Fruit fly (Drosophila melanogaster) whole organism: ENCODE data around the gene Ugt37C2.
A peak's percentile ranks its signal among the peaks of the same experiment; 100 is the strongest.

Experiments used
- CG8478 ChIP-seq: fragments of >200 bp; optimal IDR thresholded peaks from 2 replicates; lab custom pipeline; 2018; ENCODE audit warnings: inconsistent platforms
- Dll ChIP-seq: fragments of >200 bp; optimal IDR thresholded peaks from 2 replicates; lab custom pipeline; 2017
- EcR ChIP-seq, 2 experiments: fragments of >200 bp; optimal IDR thresholded peaks; 2 replicates each; lab custom pipeline; 2017; ENCODE audit warnings: missing biosample characterization in 2 of 2, missing genetic modification characterization in 2 of 2, missing genetic modification reagents in 2 of 2
- pan ChIP-seq: fragments of >200 bp; optimal IDR thresholded peaks from 2 replicates; lab custom pipeline; 2017
- psq ChIP-seq: fragments of >200 bp; optimal IDR thresholded peaks from 2 replicates; lab custom pipeline; 2017
- usp ChIP-seq: fragments of >200 bp; optimal IDR thresholded peaks from 2 replicates; lab custom pipeline; 2017; ENCODE audit warnings: missing biosample characterization, missing genetic modification characterization, mixed read lengths

Ugt37C2 gene

DNA sequence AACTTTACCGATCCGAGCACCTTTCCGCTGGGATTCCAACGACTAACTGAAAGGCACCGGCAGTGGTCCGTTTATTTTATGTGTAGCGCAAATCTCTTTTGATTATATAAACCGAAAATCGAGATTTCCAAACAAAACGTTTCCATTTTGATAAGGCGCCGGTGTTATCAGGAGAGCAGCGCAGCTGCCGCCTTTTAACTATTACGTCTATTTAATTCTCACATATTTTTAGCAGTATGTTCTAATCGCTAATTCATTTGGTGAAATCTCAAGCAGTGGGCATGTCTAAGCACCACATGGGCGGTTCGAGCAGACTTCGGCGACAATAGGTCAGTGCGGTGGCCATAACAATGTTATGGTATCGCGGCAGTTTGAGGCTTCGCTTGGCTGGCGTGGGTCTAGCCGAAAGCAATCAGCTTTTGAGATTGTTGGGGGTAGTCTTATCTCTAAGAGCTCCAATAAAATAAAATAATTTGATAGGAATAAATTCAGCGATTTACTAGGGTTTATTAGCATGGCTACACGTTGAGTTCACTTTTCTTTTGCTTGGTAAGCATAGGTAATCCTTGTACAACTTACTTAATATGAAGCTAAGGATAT, 3.2 kb upstream of the Ugt37C2 start, which contains the start of gene Cyt-b5-r:
Gene Cyt-b5-r, minus strand, starts transcription at position 51 of the 600 bp plus-strand sequence.
- TF ChIP-seq usp (GFP tag; lab: Kevin White, UChicago) (no peak), psq (lab: Kevin White, UChicago) (no peak), Dll (lab: Kevin White, UChicago) (no peak), pan (no peak), EcR (GFP tag; optimal IDR thresholded peaks at IDR 0.05; lab: Kevin White, UChicago) (no peak), CG8478 (lab: Kevin White, UChicago) (no peak)

DNA sequence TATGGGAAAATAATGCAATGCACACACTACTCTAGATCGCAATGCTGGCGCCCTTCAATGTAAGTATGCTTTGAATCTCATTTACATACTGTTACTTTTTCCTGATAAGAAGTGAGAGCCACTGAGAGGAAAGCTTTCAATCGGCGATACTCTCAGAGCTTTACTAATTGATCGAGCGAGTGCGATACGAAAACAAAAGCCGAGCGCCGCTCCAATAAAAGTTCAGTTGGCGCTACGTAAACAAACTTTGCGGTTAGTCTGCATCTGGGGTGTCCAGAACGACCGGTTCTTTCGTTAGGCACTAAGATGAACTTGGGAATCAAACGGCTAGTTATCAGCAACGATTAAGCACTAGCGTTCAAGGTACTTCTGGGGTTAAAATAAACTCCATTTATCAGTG, 2.7 kb upstream of the Ugt37C2 start, which contains the start of gene CG17928:
Gene CG17928, plus strand, starts transcription at position 224 of the 400 bp plus-strand sequence.
- TF ChIP-seq usp (GFP tag; lab: Kevin White, UChicago) (no peak), EcR (GFP tag; optimal IDR thresholded peaks at IDR 0.05; lab: Kevin White, UChicago) (no peak), CG8478 (lab: Kevin White, UChicago) (no peak), pan (no peak), Dll (lab: Kevin White, UChicago) (no peak), psq (lab: Kevin White, UChicago) (no peak)

DNA sequence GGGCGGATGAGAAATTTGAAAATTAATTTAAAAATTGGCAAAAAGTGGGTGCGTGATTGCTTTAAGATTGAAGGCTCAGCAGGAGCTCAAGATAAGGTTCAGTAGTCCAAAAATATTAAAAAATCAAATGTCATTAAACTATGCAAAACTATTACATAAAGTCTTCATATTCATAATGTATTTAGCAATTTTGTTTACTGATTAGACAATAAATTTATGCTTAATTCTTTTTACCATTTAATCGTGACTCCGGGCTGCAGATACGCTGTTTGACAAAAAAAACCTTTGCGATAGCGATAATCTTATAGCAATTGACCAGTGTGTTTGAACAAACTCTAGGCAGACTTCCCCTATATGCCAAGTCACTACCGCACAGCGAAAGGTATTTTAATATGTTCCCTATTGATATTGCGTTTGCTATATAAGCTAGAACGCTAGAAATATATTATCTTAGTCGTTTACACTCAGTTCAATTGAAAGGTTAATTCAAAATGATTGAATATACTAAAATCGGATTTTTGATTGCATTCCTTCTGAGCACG, 2.2 kb downstream of the Ugt37C2 start, which contains the start of gene Ugt37E1:
Gene Ugt37E1, plus strand, starts transcription at position 492 of the 542 bp plus-strand sequence.
- TF ChIP-seq pan (no peak), psq (lab: Kevin White, UChicago) (no peak), Dll (lab: Kevin White, UChicago) (no peak), EcR (GFP tag; optimal IDR thresholded peaks at IDR 0.05; lab: Kevin White, UChicago) (no peak), CG8478 (lab: Kevin White, UChicago) (no peak), usp (GFP tag; lab: Kevin White, UChicago) (no peak)

DNA sequence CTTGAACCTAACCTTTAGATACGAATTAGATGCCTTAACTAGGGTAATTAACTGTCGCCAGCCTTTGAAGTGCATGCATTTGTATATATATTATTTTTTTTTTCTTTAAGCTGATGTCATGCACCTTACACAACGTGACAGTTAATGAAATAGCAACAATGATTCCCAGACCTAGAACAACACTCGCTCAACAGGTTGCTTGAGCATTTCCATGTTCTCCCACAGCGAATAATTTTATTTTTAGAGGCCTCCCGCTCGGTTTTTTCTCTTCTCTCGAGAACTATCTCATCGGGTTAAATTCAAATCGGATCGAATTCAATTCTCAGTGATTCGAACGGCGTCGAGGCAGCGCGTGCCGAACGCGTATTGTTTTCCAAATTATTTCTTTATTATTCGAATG, 4.7 kb downstream of the Ugt37C2 start, which contains the start of gene Ugt37D1:
Gene Ugt37D1, plus strand, starts transcription at position 321 of the 400 bp plus-strand sequence.
- TF ChIP-seq pan (no peak), psq (lab: Kevin White, UChicago) (no peak), Dll (lab: Kevin White, UChicago) (no peak), EcR (GFP tag; optimal IDR thresholded peaks at IDR 0.05; lab: Kevin White, UChicago) (no peak), CG8478 (lab: Kevin White, UChicago) (no peak), usp (GFP tag; lab: Kevin White, UChicago) (no peak)

DNA sequence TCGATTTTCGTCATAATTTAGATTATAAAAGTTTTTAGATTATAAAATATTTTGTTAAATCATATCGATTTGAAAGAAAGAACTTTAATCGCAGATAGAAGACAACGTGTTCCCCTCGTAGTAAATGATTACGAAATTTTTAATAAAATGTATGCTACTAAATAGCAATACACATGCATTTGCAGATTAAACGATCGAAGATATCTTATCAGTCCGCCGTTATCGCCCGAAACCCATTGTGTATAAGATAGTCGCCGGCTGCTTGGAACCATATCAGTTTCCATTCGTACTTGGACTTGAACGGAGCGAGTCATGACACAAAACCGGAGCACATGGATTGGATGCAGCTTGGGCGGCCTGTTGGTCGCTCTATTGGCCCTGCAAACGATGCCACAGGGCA, 5.5 kb downstream of the Ugt37C2 start:
- no peak for TF ChIP-seq Dll (lab: Kevin White, UChicago)
- TF ChIP-seq psq (lab: Kevin White, UChicago): no peak
- no peak for TF ChIP-seq pan
- no peak for TF ChIP-seq EcR (GFP tag; optimal IDR thresholded peaks at IDR 0.05; lab: Kevin White, UChicago)
- no peak for TF ChIP-seq CG8478 (lab: Kevin White, UChicago)
- no peak for TF ChIP-seq usp (GFP tag; lab: Kevin White, UChicago)

DNA sequence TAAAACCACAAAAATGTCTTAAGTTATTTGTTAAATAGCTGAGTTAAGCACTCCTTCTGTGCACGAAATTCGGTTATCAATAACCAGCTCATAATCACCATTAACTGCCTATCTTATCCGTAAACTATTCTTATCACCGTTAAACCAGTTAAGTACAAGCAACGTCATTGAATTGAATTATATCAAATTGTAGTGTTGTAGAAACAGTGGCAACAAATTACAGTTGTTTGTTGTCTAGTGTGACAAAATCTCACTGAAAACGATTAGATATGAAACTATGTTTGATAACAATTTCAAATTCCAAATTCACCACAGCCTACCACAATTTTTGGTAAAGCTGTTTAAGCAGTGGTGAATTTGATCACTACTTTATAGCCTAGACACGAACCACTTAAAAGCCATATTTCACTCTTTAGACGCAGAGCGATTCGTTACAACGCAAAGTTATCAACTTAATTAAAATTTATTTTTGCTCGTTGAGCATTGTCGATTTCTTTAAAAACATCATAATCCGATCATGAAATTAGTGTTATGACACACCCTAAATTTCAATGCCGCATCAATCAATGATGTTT, 7.7 kb downstream of the Ugt37C2 start:
- TF ChIP-seq EcR (GFP tag; optimal IDR thresholded peaks at IDR 0.05; lab: Kevin White, UChicago) (no peak), Dll (lab: Kevin White, UChicago) (no peak), pan (no peak), CG8478 (lab: Kevin White, UChicago) (no peak), usp (GFP tag; lab: Kevin White, UChicago) (no peak), psq (lab: Kevin White, UChicago) (no peak)

DNA sequence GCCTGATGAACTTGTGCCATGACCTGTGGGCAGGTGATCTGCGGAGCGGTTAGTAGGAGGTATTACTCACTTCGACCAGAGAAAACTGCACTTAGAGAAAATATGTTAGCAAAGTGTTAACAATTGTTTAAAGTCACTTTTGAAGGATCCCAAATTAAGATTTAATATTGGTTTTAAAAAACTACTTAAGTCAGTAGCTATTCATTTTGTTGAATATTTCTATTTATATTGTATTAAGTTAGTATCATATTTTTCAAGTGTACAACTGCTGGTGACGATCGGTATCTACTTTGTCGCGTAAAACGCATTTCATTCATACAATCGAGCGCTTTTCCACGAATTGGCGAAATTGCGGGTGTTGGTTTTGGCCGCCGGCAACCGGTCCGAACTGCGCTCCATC, 9.6 kb downstream of the Ugt37C2 start:
- TF ChIP-seq pan (no peak), Dll (lab: Kevin White, UChicago) (no peak), psq (lab: Kevin White, UChicago) (no peak), CG8478 (lab: Kevin White, UChicago) (no peak)

DNA sequence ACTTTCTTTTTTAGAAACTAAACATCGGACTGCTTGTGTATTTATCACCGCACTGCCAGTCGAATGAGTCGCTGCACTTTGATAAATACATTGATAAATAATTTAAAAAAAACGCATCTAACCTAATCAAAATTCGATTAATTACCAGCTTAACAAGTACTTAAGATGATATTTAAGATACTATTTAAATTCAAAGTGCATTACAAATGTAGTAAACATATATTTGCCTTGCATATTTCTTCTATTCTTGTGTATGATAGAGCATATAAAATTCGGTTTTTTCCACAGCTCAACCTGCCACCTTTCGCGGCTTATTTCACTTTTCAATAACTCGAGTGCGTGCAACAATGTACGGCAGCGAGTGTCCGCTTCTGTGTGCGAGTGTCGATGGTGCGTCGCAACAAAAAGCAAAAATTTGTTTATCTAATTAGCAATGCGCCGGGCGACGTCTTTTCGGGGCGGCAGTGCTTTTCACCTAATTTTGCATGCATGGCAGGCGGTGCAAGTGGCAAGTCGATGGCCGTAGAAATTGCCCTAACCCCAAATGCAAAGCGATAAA, 10.4 kb downstream of the Ugt37C2 start, which contains the start of gene CG13272:
Gene CG13272, plus strand, starts transcription at position 509 of the 559 bp plus-strand sequence.
- no peak for TF ChIP-seq usp (GFP tag; lab: Kevin White, UChicago)

DNA sequence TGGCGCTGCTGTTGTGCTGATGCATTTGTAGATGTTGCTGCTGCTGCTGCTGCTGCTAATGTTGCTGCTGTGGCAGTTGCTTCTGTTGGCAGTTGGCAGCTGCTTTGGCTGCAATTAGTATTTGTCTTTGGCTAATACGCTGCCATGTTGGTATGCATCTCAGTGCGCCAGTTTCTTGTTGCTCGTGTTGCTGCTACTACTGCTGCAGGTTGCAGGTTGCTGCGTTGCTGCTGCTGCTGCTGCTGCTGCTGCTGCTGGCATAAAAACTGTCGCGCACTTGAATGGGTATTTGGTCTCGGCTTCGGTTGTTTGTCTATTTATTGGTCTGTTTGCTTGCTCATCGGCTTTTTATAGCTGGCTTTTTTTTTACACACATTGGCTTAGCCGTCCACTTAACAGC, 14.7 kb downstream of the Ugt37C2 start:
- TF ChIP-seq EcR (GFP tag; optimal IDR thresholded peaks at IDR 0.05; lab: Kevin White, UChicago): no peak
- no peak for TF ChIP-seq usp (GFP tag; lab: Kevin White, UChicago)
- no peak for TF ChIP-seq psq (lab: Kevin White, UChicago)
- TF ChIP-seq Dll (lab: Kevin White, UChicago): no peak
- no peak for TF ChIP-seq CG8478 (lab: Kevin White, UChicago)
- TF ChIP-seq pan: no peak

DNA sequence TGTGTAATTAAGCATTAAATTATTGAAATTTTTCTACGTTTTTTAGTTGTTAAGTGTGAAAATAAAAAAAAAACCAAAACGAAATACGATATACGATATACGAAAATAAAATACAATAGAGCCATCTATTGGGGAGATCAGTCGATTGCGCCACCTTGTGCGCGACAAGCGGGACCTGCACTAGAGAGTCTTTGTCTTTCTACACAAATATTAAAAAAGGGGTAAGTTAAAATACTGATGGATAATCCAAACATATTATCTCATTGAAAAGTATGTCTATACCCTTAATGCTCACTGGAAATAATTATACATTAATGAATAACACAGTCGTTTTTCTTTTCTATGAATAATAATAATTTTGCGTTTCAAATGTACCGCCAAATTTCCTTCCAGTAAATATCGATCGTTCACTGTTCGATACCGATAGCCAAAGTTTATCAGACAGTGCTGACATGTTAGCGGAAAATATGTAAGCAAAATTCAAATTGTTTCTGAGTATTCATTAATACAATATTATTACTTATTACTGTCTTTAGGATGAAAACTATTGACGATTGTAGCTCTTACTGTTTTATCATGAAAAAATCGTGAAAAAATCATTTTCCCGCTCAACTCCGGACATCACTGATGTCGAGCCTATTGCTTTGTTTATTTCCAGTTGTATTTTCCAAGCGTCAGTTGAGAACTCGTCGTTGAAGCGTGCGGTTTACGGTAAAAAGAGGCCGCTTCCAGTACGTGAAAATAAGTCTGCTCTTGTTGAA, 22.2 kb downstream of the Ugt37C2 start, which contains the start of gene mdy:
Gene mdy, plus strand, starts transcription at position 672 of the 761 bp plus-strand sequence.
- TF ChIP-seq usp (GFP tag; lab: Kevin White, UChicago) (no peak), Dll (lab: Kevin White, UChicago) (no peak), psq (lab: Kevin White, UChicago) (no peak), EcR (GFP tag; optimal IDR thresholded peaks at IDR 0.05; lab: Kevin White, UChicago) (no peak), pan (no peak)

DNA sequence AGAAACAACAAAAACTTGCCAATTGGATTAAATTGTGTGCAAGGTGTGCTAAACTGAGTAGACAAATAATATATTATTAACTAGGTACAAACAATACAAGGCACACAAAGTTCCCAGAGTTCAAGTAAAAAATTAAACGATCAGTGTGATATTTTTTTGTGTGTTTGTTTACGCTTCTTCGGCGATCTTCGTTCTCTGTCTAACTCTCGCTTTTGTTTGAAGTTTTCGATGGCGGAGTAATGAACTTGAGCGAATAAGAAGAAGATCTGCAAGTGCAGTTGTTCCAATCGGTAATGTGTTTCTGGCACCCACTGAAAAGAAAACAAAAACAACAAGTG, 22.7 kb downstream of the Ugt37C2 start:
- TF ChIP-seq Dll (lab: Kevin White, UChicago): no peak
- TF ChIP-seq pan: no peak
- TF ChIP-seq EcR (GFP tag; optimal IDR thresholded peaks at IDR 0.05; lab: Kevin White, UChicago): peak; percentile 49 to 63
- no peak for TF ChIP-seq psq (lab: Kevin White, UChicago)
- TF ChIP-seq CG8478 (lab: Kevin White, UChicago): no peak
- TF ChIP-seq usp (GFP tag; lab: Kevin White, UChicago): no peak
